Worm (Caenorhabditis elegans) whole organism, late embryonic: ENCODE data around the gene C47E8.9.

Source experiments
- F13H6.1 ChIP-seq: sonication (generic microtip); optimal IDR thresholded peaks from 2 replicates; lab custom pipeline; 2016; ENCODE audit warnings: missing genetic modification characterization, missing compliant biosample characterization
- Y22D7AL.16 ChIP-seq: sonication (generic microtip); optimal IDR thresholded peaks from 2 replicates; lab custom pipeline; 2016; ENCODE audit warnings: missing genetic modification characterization, missing compliant biosample characterization
- ama-1 ChIP-seq: fragments of 150-350 bp; optimal IDR thresholded peaks from 2 replicates; lab custom pipeline; 2014
- ceh-18 ChIP-seq: sonication (generic microtip); optimal IDR thresholded peaks from 2 replicates; lab custom pipeline; 2016; ENCODE audit warnings: missing genetic modification characterization, missing compliant biosample characterization
- ceh-19 ChIP-seq: fragments of 200-800 bp; sonication (Bioruptor generic); optimal IDR thresholded peaks from 2 replicates; lab custom pipeline; 2018; ENCODE audit warnings: mild to moderate bottlenecking, missing genetic modification characterization, missing compliant biosample characterization
- ceh-24 ChIP-seq: sonication (generic microtip); optimal IDR thresholded peaks from 2 replicates; lab custom pipeline; 2016; ENCODE audit warnings: mild to moderate bottlenecking, missing genetic modification characterization, missing compliant biosample characterization
- ceh-30 ChIP-seq: fragments of 150-350 bp; optimal IDR thresholded peaks from 2 replicates; lab custom pipeline; 2014; ENCODE audit warnings: missing biosample characterization, missing genetic modification characterization
- ceh-31 ChIP-seq: sonication (generic microtip); optimal IDR thresholded peaks from 2 replicates; lab custom pipeline; 2016; ENCODE audit warnings: missing genetic modification characterization, missing compliant biosample characterization
- ceh-34 ChIP-seq: sonication (generic microtip); optimal IDR thresholded peaks from 2 replicates; lab custom pipeline; 2016; ENCODE audit warnings: mild to moderate bottlenecking, missing genetic modification characterization, missing compliant biosample characterization
- ceh-48 ChIP-seq: sonication (generic microtip); optimal IDR thresholded peaks from 2 replicates; lab custom pipeline; 2016; ENCODE audit warnings: missing genetic modification characterization, inconsistent platforms, missing compliant biosample characterization
- ceh-6 ChIP-seq: fragments of 200-800 bp; sonication (Bioruptor generic); optimal IDR thresholded peaks from 2 replicates; lab custom pipeline; 2018; ENCODE audit warnings: mild to moderate bottlenecking, missing genetic modification characterization, missing compliant biosample characterization
- che-1 ChIP-seq: sonication (generic microtip); optimal IDR thresholded peaks from 2 replicates; lab custom pipeline; 2016; ENCODE audit warnings: mild to moderate bottlenecking, missing genetic modification characterization, missing compliant biosample characterization
- dmd-4 ChIP-seq: sonication (generic microtip); optimal IDR thresholded peaks from 2 replicates; lab custom pipeline; 2016; ENCODE audit warnings: borderline replicate concordance, missing genetic modification characterization, missing compliant biosample characterization
- dve-1 ChIP-seq: sonication (generic microtip); optimal IDR thresholded peaks from 2 replicates; lab custom pipeline; 2017; ENCODE audit warnings: antibody characterized with exemption, mild to moderate bottlenecking, missing genetic modification characterization, missing compliant biosample characterization
- elt-2 ChIP-seq: sonication (generic microtip); optimal IDR thresholded peaks from 2 replicates; lab custom pipeline; 2016; ENCODE audit warnings: missing genetic modification reagents, missing genetic modification characterization, missing compliant biosample characterization
- elt-4 ChIP-seq: sonication (generic microtip); optimal IDR thresholded peaks from 2 replicates; lab custom pipeline; 2016; ENCODE audit warnings: missing genetic modification characterization, missing compliant biosample characterization
- fax-1 ChIP-seq: sonication (generic microtip); optimal IDR thresholded peaks from 2 replicates; lab custom pipeline; 2016; ENCODE audit warnings: missing genotype, missing genetic modification characterization, missing compliant biosample characterization
- fkh-10 ChIP-seq: fragments of 150-350 bp; optimal IDR thresholded peaks from 2 replicates; lab custom pipeline; 2014; ENCODE audit warnings: missing biosample characterization, missing genetic modification reagents, missing genetic modification characterization
- fkh-6 ChIP-seq: sonication (generic microtip); optimal IDR thresholded peaks from 2 replicates; lab custom pipeline; 2016; ENCODE audit warnings: missing genetic modification characterization, missing compliant biosample characterization
- gmeb-2 ChIP-seq: sonication (generic microtip); optimal IDR thresholded peaks from 2 replicates; lab custom pipeline; 2016; ENCODE audit warnings: missing genetic modification characterization, inconsistent platforms, missing compliant biosample characterization
- hlh-13 ChIP-seq: fragments of 200-800 bp; sonication (Bioruptor generic); optimal IDR thresholded peaks from 2 replicates; lab custom pipeline; 2018; ENCODE audit warnings: mild to moderate bottlenecking, missing genetic modification characterization, missing compliant biosample characterization
- hlh-15 ChIP-seq: sonication (generic microtip); optimal IDR thresholded peaks from 2 replicates; lab custom pipeline; 2016; ENCODE audit warnings: missing genetic modification characterization, missing compliant biosample characterization
- hlh-8 ChIP-seq: sonication (generic microtip); optimal IDR thresholded peaks from 2 replicates; lab custom pipeline; 2016; ENCODE audit warnings: missing genotype, missing genetic modification characterization, missing compliant biosample characterization
- lim-6 ChIP-seq: sonication (generic microtip); optimal IDR thresholded peaks from 2 replicates; lab custom pipeline; 2016; ENCODE audit warnings: missing genetic modification characterization, missing compliant biosample characterization
- lin-11 ChIP-seq: fragments of 200-800 bp; sonication (Bioruptor generic); optimal IDR thresholded peaks from 2 replicates; lab custom pipeline; 2018; ENCODE audit warnings: mild to moderate bottlenecking, missing genetic modification characterization, missing compliant biosample characterization
- madf-2 ChIP-seq: sonication (generic microtip); optimal IDR thresholded peaks from 2 replicates; lab custom pipeline; 2017; ENCODE audit warnings: missing genetic modification characterization, missing compliant biosample characterization
- mec-3 ChIP-seq: sonication (generic microtip); optimal IDR thresholded peaks from 2 replicates; lab custom pipeline; 2016; ENCODE audit warnings: borderline replicate concordance, missing genetic modification characterization, missing compliant biosample characterization
- nfya-1 ChIP-seq: sonication (generic microtip); optimal IDR thresholded peaks from 2 replicates; lab custom pipeline; 2017; ENCODE audit warnings: missing genetic modification characterization, mild to moderate bottlenecking, missing compliant biosample characterization, antibody characterized with exemption, moderate library complexity
- nhr-11 ChIP-seq: fragments of 150-350 bp; optimal IDR thresholded peaks from 2 replicates; lab custom pipeline; 2014; ENCODE audit warnings: missing biosample characterization, missing genetic modification characterization
- nhr-232 ChIP-seq: sonication (generic microtip); optimal IDR thresholded peaks from 2 replicates; lab custom pipeline; 2016; ENCODE audit warnings: missing genetic modification characterization, missing compliant biosample characterization
- pag-3 ChIP-seq: sonication (generic microtip); optimal IDR thresholded peaks from 2 replicates; lab custom pipeline; 2016; ENCODE audit warnings: missing compliant biosample characterization, missing genetic modification characterization, borderline replicate concordance
- pat-9 ChIP-seq: fragments of 200-800 bp; sonication (Bioruptor generic); optimal IDR thresholded peaks from 2 replicates; lab custom pipeline; 2018; ENCODE audit warnings: mild to moderate bottlenecking, missing genetic modification characterization, moderate library complexity, missing compliant biosample characterization
- pax-1 ChIP-seq: fragments of 150-350 bp; optimal IDR thresholded peaks from 2 replicates; lab custom pipeline; 2014; ENCODE audit warnings: missing biosample characterization, missing genetic modification characterization
- pha-2 ChIP-seq: sonication (generic microtip); optimal IDR thresholded peaks from 2 replicates; lab custom pipeline; 2017; ENCODE audit warnings: mild to moderate bottlenecking, missing genetic modification characterization, missing compliant biosample characterization
- ref-2 ChIP-seq: sonication (generic microtip); optimal IDR thresholded peaks from 2 replicates; lab custom pipeline; 2016; ENCODE audit warnings: missing genetic modification characterization, missing compliant biosample characterization
- rnt-1 ChIP-seq: sonication (generic microtip); optimal IDR thresholded peaks from 2 replicates; lab custom pipeline; 2016; ENCODE audit warnings: missing genetic modification characterization, missing compliant biosample characterization
- sdc-2 ChIP-seq: sonication (generic microtip); optimal IDR thresholded peaks from 2 replicates; lab custom pipeline; 2016; ENCODE audit warnings: missing genotype, missing genetic modification characterization, missing compliant biosample characterization
- sox-2 ChIP-seq: fragments of 200-800 bp; sonication (Bioruptor generic); IDR thresholded peaks from 2 replicates; pipeline ENCODE4 v1.3.6; 2022; ENCODE audit warnings: missing genetic modification reagents, missing genetic modification characterization, missing compliant biosample characterization
- unc-42 ChIP-seq: sonication (generic microtip); optimal IDR thresholded peaks from 2 replicates; lab custom pipeline; 2016; ENCODE audit warnings: missing genotype, missing genetic modification characterization, missing compliant biosample characterization
- unc-55 ChIP-seq: sonication (generic microtip); optimal IDR thresholded peaks from 2 replicates; lab custom pipeline; 2017; ENCODE audit warnings: missing biosample characterization, missing genetic modification reagents, missing genetic modification characterization
- unc-86 ChIP-seq: sonication (generic microtip); optimal IDR thresholded peaks from 2 replicates; lab custom pipeline; 2016; ENCODE audit warnings: missing genetic modification characterization, missing compliant biosample characterization
- ztf-16 ChIP-seq: sonication (generic microtip); optimal IDR thresholded peaks from 2 replicates; lab custom pipeline; 2017; ENCODE audit warnings: missing genetic modification characterization, missing compliant biosample characterization

The C47E8.9 gene

ce11 chrV:14696604-14697307 lies 33.6 kb downstream of the C47E8.9 start, which contains the start of gene unc-112 (continued):
- peak; percentile 58 for TF ChIP-seq unc-42 (tag; lab: Kevin White, UChicago)
- TF ChIP-seq sox-2 (GFP tag; lab: Robert Waterston, UW), result no peak
- TF ChIP-seq sdc-2 (tag; lab: Kevin White, UChicago), result peak; percentile 67
- TF ChIP-seq rnt-1 (tag; lab: Kevin White, UChicago), result peak; percentile 93
- TF ChIP-seq madf-2 (tag; lab: Kevin White, UChicago), result no peak
- TF ChIP-seq hlh-8, result peak; percentile 29
- peak; percentile 79 for TF ChIP-seq F13H6.1
- TF ChIP-seq unc-86 (tag; lab: Kevin White, UChicago), result peak; percentile 9
- peak; percentile 93 for TF ChIP-seq ceh-34 (tag; lab: Kevin White, UChicago)
- no peak for TF ChIP-seq dve-1 (tag; lab: Kevin White, UChicago)
- no peak for TF ChIP-seq ceh-24 (tag; lab: Kevin White, UChicago)
- TF ChIP-seq elt-2, result no peak
- no peak for TF ChIP-seq Y22D7AL.16 (tag; lab: Kevin White, UChicago)
- peak; percentile 17 for TF ChIP-seq ztf-16 (tag; lab: Kevin White, UChicago)
- TF ChIP-seq nfya-1 (tag; lab: Kevin White, UChicago), result peak; percentile 93
- no peak for TF ChIP-seq hlh-15 (tag; lab: Kevin White, UChicago)
- peak; percentile 30 for TF ChIP-seq fax-1 (tag; lab: Kevin White, UChicago)
- peak; percentile 3 for TF ChIP-seq ceh-48 (tag; lab: Kevin White, UChicago)
- no peak for TF ChIP-seq pha-2 (tag; lab: Kevin White, UChicago)
- no peak for TF ChIP-seq pag-3 (tag; lab: Kevin White, UChicago)
- no peak for TF ChIP-seq nhr-232
- peak; percentile 95 for TF ChIP-seq ceh-18 (tag; lab: Kevin White, UChicago)
- peak; percentile 58 for TF ChIP-seq fkh-6 (tag; lab: Kevin White, UChicago)
- TF ChIP-seq ceh-31 (tag; lab: Kevin White, UChicago), result peak; percentile 91
- peak; percentile 81 for TF ChIP-seq ceh-30 (tag; lab: Kevin White, UChicago)
- peak; percentile 32 for TF ChIP-seq che-1 (tag; lab: Kevin White, UChicago)
- peak; percentile 67 for TF ChIP-seq ceh-19 (GFP tag; lab: Kevin White, UChicago)
- TF ChIP-seq elt-4 (tag; lab: Kevin White, UChicago), result no peak
- no peak for TF ChIP-seq hlh-13 (GFP tag; lab: Kevin White, UChicago)
- TF ChIP-seq ref-2 (tag; lab: Kevin White, UChicago), result peak; percentile 89
- peak; percentile 96 for TF ChIP-seq unc-55
- no peak for TF ChIP-seq gmeb-2 (tag; lab: Kevin White, UChicago)
- no peak for TF ChIP-seq lin-11 (tag; lab: Kevin White, UChicago)
- TF ChIP-seq dmd-4 (tag; lab: Kevin White, UChicago), result peak; percentile 32
- no peak for TF ChIP-seq ama-1
- no peak for TF ChIP-seq mec-3 (tag; lab: Kevin White, UChicago)
- peak; percentile 22 for TF ChIP-seq pax-1 (tag; lab: Kevin White, UChicago)
- TF ChIP-seq nhr-11 (tag; lab: Kevin White, UChicago), result no peak
- TF ChIP-seq pat-9 (tag; lab: Kevin White, UChicago), result peak; percentile 66
- no peak for TF ChIP-seq lim-6 (tag; lab: Kevin White, UChicago)
- TF ChIP-seq fkh-10, result no peak

DNA sequence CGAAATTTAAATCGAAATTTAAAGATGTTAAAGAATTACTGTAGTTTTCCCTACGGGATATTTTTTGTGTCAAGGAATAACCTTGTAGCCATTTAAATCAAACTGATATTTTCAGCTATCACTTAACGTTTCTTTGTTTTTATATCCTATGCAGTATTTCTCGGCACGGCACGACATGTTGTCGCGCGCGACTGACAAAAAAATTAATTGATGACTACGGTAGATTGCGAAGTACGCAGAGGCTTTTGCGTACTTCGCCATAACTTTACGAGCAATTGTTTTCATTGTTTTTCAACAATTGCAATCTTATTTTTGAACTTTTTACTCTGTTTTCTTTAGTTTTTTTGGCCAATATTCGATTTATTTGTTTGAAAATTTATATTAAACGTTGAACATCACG lies 34.9 kb downstream of the C47E8.9 start:
- no peak for TF ChIP-seq ceh-6 (GFP tag; lab: Kevin White, UChicago)
